Fruit fly (Drosophila melanogaster) whole organism, embryonic: Measurements from ENCODE around the gene Atx-1.

Source experiments
- BEAF-32 ChIP-seq: fragments of 200-800 bp; sonication (Bioruptor generic); optimal IDR thresholded peaks from 3 replicates; lab custom pipeline; 2017; ENCODE audit warnings: missing biosample characterization, missing genetic modification characterization, mild to moderate bottlenecking, moderate library complexity, missing genetic modification reagents
- CG10267 ChIP-seq: fragments of 200-800 bp; sonication (Bioruptor generic); optimal IDR thresholded peaks from 2 replicates; lab custom pipeline; 2018; ENCODE audit warnings: missing biosample characterization, mild to moderate bottlenecking, missing genetic modification characterization, moderate library complexity
- CG13894 ChIP-seq: fragments of 200-800 bp; sonication (Bioruptor generic); optimal IDR thresholded peaks from 3 replicates; lab custom pipeline; 2018; ENCODE audit warnings: missing biosample characterization, mild to moderate bottlenecking, missing genetic modification characterization, moderate library complexity
- CG14014 ChIP-seq: fragments of 200-800 bp; sonication (Bioruptor generic); IDR thresholded peaks from 2 replicates; pipeline ENCODE4 v1.3.6; 2022; ENCODE audit warnings: missing biosample characterization, missing genetic modification characterization
- CG15514 ChIP-seq: fragments of 200-800 bp; sonication (Bioruptor generic); optimal IDR thresholded peaks from 3 replicates; lab custom pipeline; 2017; ENCODE audit warnings: missing biosample characterization, missing genetic modification characterization, mild to moderate bottlenecking, moderate library complexity, missing genetic modification reagents
- CG1602 ChIP-seq: fragments of 200-800 bp; sonication (Bioruptor generic); optimal IDR thresholded peaks from 3 replicates; lab custom pipeline; 2016; ENCODE audit warnings: missing biosample characterization, missing genetic modification characterization
- CG16863 ChIP-seq: fragments of 200-800 bp; sonication (Bioruptor generic); optimal IDR thresholded peaks from 3 replicates; lab custom pipeline; 2016; ENCODE audit warnings: missing biosample characterization, missing genetic modification characterization
- CG18011 ChIP-seq: fragments of 200-800 bp; sonication (Bioruptor generic); optimal IDR thresholded peaks from 2 replicates; lab custom pipeline; 2017; ENCODE audit warnings: missing biosample characterization, missing genetic modification characterization, mild to moderate bottlenecking, moderate library complexity, missing genotype
- CG18262 ChIP-seq: fragments of 200-800 bp; optimal IDR thresholded peaks from 3 replicates; lab custom pipeline; 2019; ENCODE audit warnings: missing biosample characterization, mild to moderate bottlenecking, missing genetic modification characterization, moderate library complexity
- CG1832 ChIP-seq: fragments of 200-800 bp; sonication (Bioruptor generic); optimal IDR thresholded peaks from 2 replicates; lab custom pipeline; 2017; ENCODE audit warnings: missing biosample characterization, mild to moderate bottlenecking, missing genetic modification characterization, inconsistent platforms
- CG2120 ChIP-seq: fragments of 200-800 bp; sonication (Bioruptor generic); optimal IDR thresholded peaks from 3 replicates; lab custom pipeline; 2016; ENCODE audit warnings: missing biosample characterization, missing genetic modification characterization
- CG30431 ChIP-seq: fragments of 200-800 bp; sonication (Bioruptor generic); optimal IDR thresholded peaks from 2 replicates; lab custom pipeline; 2017; ENCODE audit warnings: missing biosample characterization, missing genetic modification characterization
- CG32772 ChIP-seq: fragments of 200-800 bp; sonication (Bioruptor generic); IDR thresholded peaks from 2 replicates; pipeline ENCODE4 v1.3.6; 2022; ENCODE audit warnings: missing biosample characterization, missing genetic modification characterization
- CG3726 ChIP-seq: fragments of 200-800 bp; sonication (Bioruptor generic); IDR thresholded peaks from 3 replicates; pipeline ENCODE4, ENCODE4 v1.3.6; 2022; ENCODE audit warnings: missing biosample characterization, missing genetic modification characterization
- CG3995 ChIP-seq: fragments of 200-800 bp; sonication (Bioruptor generic); optimal IDR thresholded peaks from 3 replicates; lab custom pipeline; 2016; ENCODE audit warnings: missing biosample characterization, missing genetic modification characterization
- CG42726 ChIP-seq: fragments of 200-800 bp; sonication (Bioruptor generic); IDR thresholded peaks from 2 replicates; pipeline ENCODE4 v1.3.6; 2022; ENCODE audit warnings: missing biosample characterization, missing genetic modification characterization; ENCODE audit not compliant: partially characterized antibody
- CG4282 ChIP-seq: fragments of 200-800 bp; sonication (Bioruptor generic); optimal IDR thresholded peaks from 2 replicates; lab custom pipeline; 2016; ENCODE audit warnings: missing biosample characterization, missing genetic modification characterization
- CG4617 ChIP-seq: fragments of 200-800 bp; sonication (Bioruptor generic); optimal IDR thresholded peaks from 3 replicates; lab custom pipeline; 2016; ENCODE audit warnings: missing biosample characterization, missing genetic modification characterization, borderline replicate concordance
- CG6791 ChIP-seq: fragments of 200-800 bp; sonication (Bioruptor generic); IDR thresholded peaks from 3 replicates; pipeline ENCODE4 v1.3.6; 2022; ENCODE audit warnings: missing biosample characterization, missing genetic modification characterization; ENCODE audit not compliant: partially characterized antibody
- CG7556 ChIP-seq: fragments of 200-800 bp; sonication (Bioruptor generic); optimal IDR thresholded peaks from 2 replicates; lab custom pipeline; 2017; ENCODE audit warnings: missing biosample characterization, mild to moderate bottlenecking, missing genetic modification characterization
- CG7786 ChIP-seq: fragments of 200-800 bp; sonication (Bioruptor generic); optimal IDR thresholded peaks from 2 replicates; lab custom pipeline; 2016; ENCODE audit warnings: missing biosample characterization, missing genetic modification characterization
- CG8290 ChIP-seq, 3 experiments: fragments of 200-800 bp; sonication (Bioruptor generic); optimal IDR thresholded peaks; 2 replicates each; lab custom pipeline; 2016 to 2019; ENCODE audit warnings: missing biosample characterization in 3 of 3, missing genetic modification characterization in 3 of 3, mild to moderate bottlenecking in 2 of 3, moderate library complexity in 1 of 3
- CG9817 ChIP-seq: fragments of 200-800 bp; sonication (Bioruptor generic); optimal IDR thresholded peaks from 2 replicates; lab custom pipeline; 2018; ENCODE audit warnings: missing biosample characterization, mild to moderate bottlenecking, missing genetic modification characterization, moderate library complexity
- E2f2 ChIP-seq: fragments of 200-800 bp; sonication (Bioruptor generic); IDR thresholded peaks from 2 replicates; pipeline ENCODE4 v1.3.6; 2022; ENCODE audit warnings: missing biosample characterization, missing genetic modification characterization
- GATAe ChIP-seq: fragments of 200-800 bp; sonication (Bioruptor generic); conservative IDR thresholded peaks from 2 replicates; pipeline ENCODE4 v1.3.6; 2022; ENCODE audit warnings: missing biosample characterization, missing genetic modification characterization
- Gug ChIP-seq: fragments of 200-800 bp; sonication (Bioruptor generic); IDR thresholded peaks from 4 replicates; pipeline ENCODE4 v1.3.6; 2022; ENCODE audit warnings: missing biosample characterization, missing genetic modification characterization
- Hmr ChIP-seq: fragments of 200-800 bp; sonication (Bioruptor generic); optimal IDR thresholded peaks from 3 replicates; lab custom pipeline; 2017; ENCODE audit warnings: mild to moderate bottlenecking, missing biosample characterization, missing genetic modification reagents, missing genetic modification characterization
- Hsf ChIP-seq: fragments of 200-800 bp; sonication (Bioruptor generic); optimal IDR thresholded peaks from 3 replicates; lab custom pipeline; 2016; ENCODE audit warnings: missing biosample characterization, missing genetic modification characterization
- NC2α ChIP-seq: fragments of 200-800 bp; sonication (Bioruptor generic); optimal IDR thresholded peaks from 2 replicates; lab custom pipeline; 2016; ENCODE audit warnings: missing biosample characterization, missing genetic modification characterization
- abd-A ChIP-seq: fragments of 200-800 bp; sonication (Bioruptor generic); optimal IDR thresholded peaks from 3 replicates; lab custom pipeline; 2019; ENCODE audit warnings: missing biosample characterization, mild to moderate bottlenecking, missing genetic modification characterization, moderate library complexity
- amos ChIP-seq: fragments of 200-800 bp; sonication (Bioruptor generic); IDR thresholded peaks from 2 replicates; pipeline ENCODE4 v1.3.6; 2022; ENCODE audit warnings: missing biosample characterization, missing genetic modification characterization; ENCODE audit not compliant: partially characterized antibody
- bbx ChIP-seq: fragments of 200-800 bp; sonication (Bioruptor generic); IDR thresholded peaks from 2 replicates; pipeline ENCODE4 v1.3.6; 2022; ENCODE audit warnings: missing biosample characterization, missing genetic modification characterization; ENCODE audit not compliant: partially characterized antibody
- btn ChIP-seq: fragments of 200-800 bp; sonication (Bioruptor generic); optimal IDR thresholded peaks from 2 replicates; lab custom pipeline; 2016; ENCODE audit warnings: missing biosample characterization, missing genetic modification characterization
- cas ChIP-seq: fragments of 200-800 bp; sonication (Bioruptor generic); IDR thresholded peaks from 2 replicates; pipeline ENCODE4 v1.3.6; 2022; ENCODE audit warnings: missing biosample characterization, missing genetic modification characterization
- cato ChIP-seq: fragments of 200-800 bp; sonication (Bioruptor generic); optimal IDR thresholded peaks from 2 replicates; lab custom pipeline; 2016; ENCODE audit warnings: missing biosample characterization, missing genetic modification characterization, borderline replicate concordance
- dmrt99B ChIP-seq: fragments of 200-800 bp; sonication (Bioruptor generic); optimal IDR thresholded peaks from 2 replicates; lab custom pipeline; 2018; ENCODE audit warnings: missing biosample characterization, mild to moderate bottlenecking, missing genetic modification characterization, moderate library complexity
- gem ChIP-seq: fragments of 200-800 bp; sonication (Bioruptor generic); optimal IDR thresholded peaks from 2 replicates; lab custom pipeline; 2019; ENCODE audit warnings: missing biosample characterization, mild to moderate bottlenecking, missing genetic modification characterization, moderate library complexity
- grau ChIP-seq: fragments of 200-800 bp; optimal IDR thresholded peaks from 3 replicates; lab custom pipeline; 2019; ENCODE audit warnings: missing biosample characterization, mild to moderate bottlenecking, missing genetic modification characterization, moderate library complexity
- gro ChIP-seq: fragments of 200-800 bp; sonication (Bioruptor generic); optimal IDR thresholded peaks from 2 replicates; lab custom pipeline; 2016; ENCODE audit warnings: missing biosample characterization, missing genetic modification characterization
- jing ChIP-seq: fragments of 200-800 bp; sonication (Bioruptor generic); optimal IDR thresholded peaks from 2 replicates; lab custom pipeline; 2018; ENCODE audit warnings: missing biosample characterization, mild to moderate bottlenecking, missing genetic modification characterization
- jumu ChIP-seq: fragments of 200-800 bp; sonication (Bioruptor generic); optimal IDR thresholded peaks from 3 replicates; lab custom pipeline; 2016; ENCODE audit warnings: missing biosample characterization, missing genetic modification characterization
- mld ChIP-seq: fragments of 200-800 bp; sonication (Bioruptor generic); IDR thresholded peaks from 3 replicates; pipeline ENCODE4 v1.3.6; 2022; ENCODE audit warnings: missing biosample characterization, missing genetic modification characterization; ENCODE audit not compliant: partially characterized antibody
- nerfin-2 ChIP-seq: fragments of 200-800 bp; sonication (Bioruptor generic); IDR thresholded peaks from 2 replicates; pipeline ENCODE4 v1.3.6; 2022; ENCODE audit warnings: missing biosample characterization, missing genetic modification characterization; ENCODE audit not compliant: partially characterized antibody
- nom ChIP-seq: fragments of 200-800 bp; sonication (Bioruptor generic); optimal IDR thresholded peaks from 2 replicates; lab custom pipeline; 2017; ENCODE audit warnings: missing biosample characterization, missing genetic modification characterization, mild to moderate bottlenecking, moderate library complexity, missing genetic modification reagents
- oc ChIP-seq: fragments of 200-800 bp; sonication (Bioruptor generic); optimal IDR thresholded peaks from 2 replicates; lab custom pipeline; 2018; ENCODE audit warnings: missing biosample characterization, mild to moderate bottlenecking, missing genetic modification characterization, moderate library complexity
- so ChIP-seq: fragments of 200-800 bp; sonication (Bioruptor generic); IDR thresholded peaks from 3 replicates; pipeline ENCODE4 v1.3.6; 2022; ENCODE audit warnings: missing biosample characterization, missing genetic modification characterization
- toy ChIP-seq: fragments of 200-800 bp; sonication (Bioruptor generic); IDR thresholded peaks from 2 replicates; pipeline ENCODE4 v1.3.6; 2022; ENCODE audit warnings: missing biosample characterization, missing genetic modification characterization
- trem ChIP-seq: fragments of 200-800 bp; optimal IDR thresholded peaks from 3 replicates; lab custom pipeline; 2019; ENCODE audit warnings: missing biosample characterization, mild to moderate bottlenecking, missing genetic modification characterization, moderate library complexity
- yki ChIP-seq: fragments of >200 bp; optimal IDR thresholded peaks from 3 replicates; lab custom pipeline; 2018

Atx-1 gene

dm6 chrX:6803312-6803794 lies 19.7 kb upstream of the Atx-1 start, which contains the start of the genes C3G and pod1 (continued):
- peak; percentile 5 for TF ChIP-seq gem (tag; lab: Kevin White, UChicago)
- peak; percentile 42 for TF ChIP-seq jumu
- no peak for TF ChIP-seq cato
- peak; percentile 39 for TF ChIP-seq CG7786 (GFP tag; lab: Kevin White, UChicago)
- TF ChIP-seq NC2α (GFP tag; lab: Kevin White, UChicago), result no peak
- peak; percentile 99 for TF ChIP-seq CG6791
- peak; percentile 67 for TF ChIP-seq CG15514 (GFP tag; lab: Kevin White, UChicago)
- peak; percentile 71 for TF ChIP-seq gro (GFP tag; lab: Kevin White, UChicago)
- TF ChIP-seq trem (tag; lab: Kevin White, UChicago), result peak; percentile 70
- TF ChIP-seq btn (GFP tag; lab: Kevin White, UChicago), result no peak
- no peak for TF ChIP-seq CG14014 (GFP tag; lab: Robert Waterston, UW)
- peak; percentile 96 for TF ChIP-seq nerfin-2 (GFP tag; lab: Robert Waterston, UW)
- peak; percentile 13 for TF ChIP-seq CG9817 (tag; lab: Kevin White, UChicago)
- TF ChIP-seq toy (GFP tag; lab: Robert Waterston, UW), result no peak
- no peak for TF ChIP-seq so (GFP tag; lab: Robert Waterston, UW)
- TF ChIP-seq CG13894, result peak; percentile 67
- no peak for TF ChIP-seq CG1602 (GFP tag; lab: Kevin White, UChicago)
- no peak for TF ChIP-seq CG18262 (tag; lab: Kevin White, UChicago)
- TF ChIP-seq cas (GFP tag; lab: Robert Waterston, UW), result no peak
- peak; percentile 43; the same call in 1 of the 2 replicates for TF ChIP-seq CG32772 (GFP tag; lab: Robert Waterston, UW)
- TF ChIP-seq CG2120, result peak; percentile 53
- peak; percentile 99 for TF ChIP-seq bbx (GFP tag; lab: Robert Waterston, UW)
- TF ChIP-seq oc (tag; lab: Kevin White, UChicago), result no peak
- TF ChIP-seq yki, result no peak
- TF ChIP-seq CG42726 (GFP tag; lab: Robert Waterston, UW), result peak; percentile 99
- TF ChIP-seq CG1832 (GFP tag; lab: Kevin White, UChicago), result no peak
- TF ChIP-seq CG4282 (GFP tag; lab: Kevin White, UChicago), result no peak
- peak; percentile 92 for TF ChIP-seq CG4617
- TF ChIP-seq GATAe (GFP tag; lab: Robert Waterston, UW), result no peak
- TF ChIP-seq E2f2 (GFP tag; lab: Robert Waterston, UW), result peak; percentile 78
- TF ChIP-seq abd-A (tag; lab: Kevin White, UChicago), result peak; percentile 11
- TF ChIP-seq CG30431 (GFP tag; lab: Kevin White, UChicago), result no peak
- no peak for TF ChIP-seq jing (GFP tag; lab: Kevin White, UChicago)
- peak; percentile 97 for TF ChIP-seq mld (GFP tag; lab: Robert Waterston, UW)
- no peak for TF ChIP-seq CG8290 (GFP tag; optimal IDR thresholded peaks at IDR 0.05; lab: Kevin White, UChicago)
- peak in 1 of 2 experiments; percentile 77 for TF ChIP-seq CG8290 (tag; optimal IDR thresholded peaks at IDR 0.05; lab: Kevin White, UChicago)
- TF ChIP-seq Hsf (GFP tag; lab: Kevin White, UChicago), result peak; percentile 43
- TF ChIP-seq nom (GFP tag; lab: Kevin White, UChicago), result no peak
- TF ChIP-seq CG3995 (GFP tag; lab: Kevin White, UChicago), result peak; percentile 92
- TF ChIP-seq Hmr, result peak; percentile 59
- no peak for TF ChIP-seq CG7556 (GFP tag; lab: Kevin White, UChicago)
- TF ChIP-seq Gug, result peak; percentile 65; the same call in 2 of the 4 replicates
- TF ChIP-seq CG18011, result peak; percentile 23
- peak; percentile 99 for TF ChIP-seq BEAF-32 (GFP tag; lab: Kevin White, UChicago)
- TF ChIP-seq CG10267, result peak; percentile 66
- TF ChIP-seq dmrt99B, result no peak
- no peak for TF ChIP-seq CG16863 (GFP tag; lab: Kevin White, UChicago)
- TF ChIP-seq amos (GFP tag; lab: Robert Waterston, UW), result peak; percentile 100
- TF ChIP-seq grau (tag; lab: Kevin White, UChicago), result peak; percentile 40
- no peak for TF ChIP-seq CG3726 (GFP tag; lab: Robert Waterston, UW)
